Worm (Caenorhabditis elegans) whole organism, young adult: ENCODE measurements around the gene scl-21.

Source experiments
- B0261.1 ChIP-seq: sonication (generic microtip); optimal IDR thresholded peaks from 2 replicates; lab custom pipeline; 2016; ENCODE audit warnings: mild to moderate bottlenecking, missing genetic modification characterization, moderate library complexity, missing compliant biosample characterization
- B0336.3 ChIP-seq: fragments of 200-800 bp; sonication (Bioruptor generic); IDR thresholded peaks from 2 replicates; pipeline ENCODE4 v1.3.6; 2022; ENCODE audit warnings: missing genetic modification characterization, missing compliant biosample characterization
- F37B4.10 ChIP-seq: fragments of 200-800 bp; sonication (Bioruptor generic); IDR thresholded peaks from 2 replicates; pipeline ENCODE4 v1.3.6; 2022; ENCODE audit warnings: missing genetic modification characterization, missing compliant biosample characterization
- F39B2.1 ChIP-seq: fragments of 200-800 bp; sonication (Bioruptor generic); IDR thresholded peaks from 2 replicates; pipeline ENCODE4 v1.3.6; 2022; ENCODE audit warnings: missing genetic modification reagents, missing genetic modification characterization, missing compliant biosample characterization
- F57A8.1 ChIP-seq: fragments of 200-800 bp; sonication (Bioruptor generic); optimal IDR thresholded peaks from 2 replicates; lab custom pipeline; 2018; ENCODE audit warnings: mild to moderate bottlenecking, missing genetic modification characterization, moderate library complexity, missing compliant biosample characterization
- K12H6.12 ChIP-seq: fragments of 200-800 bp; sonication (Bioruptor generic); optimal IDR thresholded peaks from 2 replicates; lab custom pipeline; 2018; ENCODE audit warnings: mild to moderate bottlenecking, missing genetic modification characterization, missing compliant biosample characterization
- Y79H2A.3 ChIP-seq: fragments of 200-800 bp; sonication (Bioruptor generic); conservative IDR thresholded peaks from 2 replicates; pipeline ENCODE4 v1.3.6; 2022; ENCODE audit warnings: missing genetic modification reagents, missing genetic modification characterization, missing compliant biosample characterization
- atf-7 ChIP-seq: sonication (generic microtip); optimal IDR thresholded peaks from 2 replicates; lab custom pipeline; 2017; ENCODE audit warnings: mild to moderate bottlenecking, missing genetic modification characterization, missing compliant biosample characterization
- attf-5 ChIP-seq: fragments of 200-800 bp; sonication (Bioruptor generic); optimal IDR thresholded peaks from 2 replicates; lab custom pipeline; 2018; ENCODE audit warnings: mild to moderate bottlenecking, missing genetic modification characterization, missing compliant biosample characterization
- cebp-1 ChIP-seq, 2 experiments: fragments of 200-800 bp in 1 of 2; sonication (Bioruptor generic) in 1 of 2; sonication (generic microtip) in 1 of 2; IDR thresholded peaks in 1 of 2; optimal IDR thresholded peaks in 1 of 2; 2 replicates each; pipeline versions ENCODE4 v1.3.6 to Lab custom; 2017 to 2022; ENCODE audit warnings: missing compliant biosample characterization in 2 of 2, missing genetic modification characterization in 2 of 2, mild to moderate bottlenecking in 1 of 2, missing genetic modification reagents in 1 of 2, moderate library complexity in 1 of 2
- ceh-58 ChIP-seq: fragments of 200-800 bp; sonication (Bioruptor generic); IDR thresholded peaks from 2 replicates; pipeline ENCODE4 v1.3.6; 2022; ENCODE audit warnings: missing genetic modification characterization, missing compliant biosample characterization
- ceh-91 ChIP-seq: fragments of 200-800 bp; sonication (Bioruptor generic); IDR thresholded peaks from 2 replicates; pipeline ENCODE4 v1.3.6; 2022; ENCODE audit warnings: missing genetic modification reagents, missing genetic modification characterization, missing compliant biosample characterization
- dox-1 ChIP-seq: fragments of 200-800 bp; sonication (Bioruptor generic); IDR thresholded peaks from 2 replicates; pipeline ENCODE4 v1.3.6; 2022; ENCODE audit warnings: missing genetic modification reagents, missing genetic modification characterization, missing compliant biosample characterization
- ekl-4 ChIP-seq: fragments of 200-800 bp; sonication (Bioruptor generic); IDR thresholded peaks from 2 replicates; pipeline ENCODE4 v1.3.6; 2022; ENCODE audit warnings: missing genetic modification reagents, missing genetic modification characterization, missing compliant biosample characterization
- ets-4 ChIP-seq: fragments of 200-800 bp; sonication (Bioruptor generic); optimal IDR thresholded peaks from 2 replicates; lab custom pipeline; 2018; ENCODE audit warnings: mild to moderate bottlenecking, missing genetic modification characterization, missing compliant biosample characterization
- him-1 ChIP-seq: sonication (generic microtip); optimal IDR thresholded peaks from 2 replicates; lab custom pipeline; 2016; ENCODE audit warnings: missing genotype, missing genetic modification reagents, missing genetic modification characterization, missing compliant biosample characterization
- hlh-12 ChIP-seq: sonication (generic microtip); optimal IDR thresholded peaks from 2 replicates; lab custom pipeline; 2016; ENCODE audit warnings: missing genetic modification characterization, missing compliant biosample characterization
- hsf-1 ChIP-seq: fragments of 200-800 bp; sonication (Bioruptor generic); IDR thresholded peaks from 2 replicates; pipeline ENCODE4 v1.3.6; 2022; ENCODE audit warnings: missing genetic modification reagents, missing genetic modification characterization, missing compliant biosample characterization
- let-526 ChIP-seq: fragments of 200-800 bp; sonication (Bioruptor generic); IDR thresholded peaks from 2 replicates; pipeline ENCODE4 v1.3.6; 2022; ENCODE audit warnings: missing genetic modification reagents, missing genetic modification characterization, missing compliant biosample characterization
- lin-54 ChIP-seq: fragments of 200-800 bp; sonication (Bioruptor generic); optimal IDR thresholded peaks from 2 replicates; lab custom pipeline; 2018; ENCODE audit warnings: mild to moderate bottlenecking, missing genetic modification characterization, missing compliant biosample characterization
- mcd-1 ChIP-seq: fragments of 200-800 bp; sonication (Bioruptor generic); IDR thresholded peaks from 2 replicates; pipeline ENCODE4 v1.3.6; 2022; ENCODE audit warnings: missing genetic modification reagents, missing genetic modification characterization, missing compliant biosample characterization
- nhr-80 ChIP-seq: sonication (generic microtip); optimal IDR thresholded peaks from 2 replicates; lab custom pipeline; 2016; ENCODE audit warnings: missing genetic modification characterization, missing compliant biosample characterization
- snpc-1.3 ChIP-seq: sonication (generic microtip); optimal IDR thresholded peaks from 2 replicates; lab custom pipeline; 2017; ENCODE audit warnings: missing genetic modification characterization, mild to moderate bottlenecking, missing compliant biosample characterization, antibody characterized with exemption, moderate library complexity, missing genotype, missing genetic modification reagents; ENCODE audit not compliant: insufficient read depth
- snpc-3.4 ChIP-seq: sonication (generic microtip); optimal IDR thresholded peaks from 2 replicates; lab custom pipeline; 2017; ENCODE audit warnings: missing genetic modification characterization, mild to moderate bottlenecking, missing compliant biosample characterization, antibody characterized with exemption, moderate library complexity, missing genotype, missing genetic modification reagents
- unc-130 ChIP-seq: sonication (generic microtip); optimal IDR thresholded peaks from 2 replicates; lab custom pipeline; 2016; ENCODE audit warnings: missing genetic modification reagents, missing genetic modification characterization, missing compliant biosample characterization
- zfh-2 ChIP-seq: fragments of 200-800 bp; sonication (Bioruptor generic); conservative IDR thresholded peaks from 2 replicates; pipeline ENCODE4 v1.3.6; 2022; ENCODE audit warnings: missing genetic modification reagents, missing genetic modification characterization, missing compliant biosample characterization
- zim-3 ChIP-seq: sonication (generic microtip); optimal IDR thresholded peaks from 2 replicates; lab custom pipeline; 2017; ENCODE audit warnings: mild to moderate bottlenecking, missing genetic modification characterization, moderate library complexity, missing compliant biosample characterization
- ztf-18 ChIP-seq: sonication (generic microtip); optimal IDR thresholded peaks from 2 replicates; lab custom pipeline; 2016; ENCODE audit warnings: missing genotype, mild to moderate bottlenecking, missing genetic modification characterization, missing compliant biosample characterization

scl-21 gene

ce11 chrV:19519511-19519934, 24.0 kb upstream of the scl-21 start (continued):
- peak; percentile 8 for TF ChIP-seq F57A8.1
- TF ChIP-seq ekl-4 = peak; percentile 70
- peak; percentile 55; the same call in 1 of the 2 replicates for TF ChIP-seq B0336.3 (GFP tag; lab: Robert Waterston, UW)
- peak; percentile 45; the same call in 1 of the 2 replicates for TF ChIP-seq mcd-1

ce11 chrV:19518468-19519168, 23.1 kb upstream of the scl-21 start:
- TF ChIP-seq ceh-58 (GFP tag; lab: Robert Waterston, UW) = no peak
- TF ChIP-seq him-1 (tag; lab: Kevin White, UChicago) = no peak
- TF ChIP-seq ztf-18 = no peak
- no peak for TF ChIP-seq cebp-1 (GFP tag; IDR thresholded peaks at IDR 0.05; lab: Robert Waterston, UW)
- TF ChIP-seq cebp-1 (tag; optimal IDR thresholded peaks at IDR 0.05; lab: Kevin White, UChicago) = no peak
- peak; percentile 28 for TF ChIP-seq nhr-80 (tag; lab: Kevin White, UChicago)
- TF ChIP-seq snpc-3.4 (tag; lab: Kevin White, UChicago) = no peak
- TF ChIP-seq atf-7 (tag; lab: Kevin White, UChicago) = no peak
- TF ChIP-seq let-526 = no peak

ce11 chrV:19517611-19518360, 22.3 kb upstream of the scl-21 start:
- TF ChIP-seq zfh-2 (GFP tag; lab: Robert Waterston, UW) (peak; percentile 56; the same call in 1 of the 2 replicates), dox-1 (0 out of 2 replicates have a peak, but pooled peaks have one; percentile 19)

- TF ChIP-seq hsf-1 (no peak), B0261.1 (tag; lab: Kevin White, UChicago) (no peak), hlh-12 (no peak), ceh-91 (GFP tag; lab: Robert Waterston, UW) (no peak), snpc-1.3 (tag; lab: Kevin White, UChicago) (no peak), unc-130 (GFP tag; lab: Kevin White, UChicago) (no peak), attf-5 (GFP tag; lab: Kevin White, UChicago) (no peak), ets-4 (GFP tag; lab: Kevin White, UChicago) (no peak)
Measured at ce11 chrV:19513552-19513951, 18.1 kb upstream of the scl-21 start, which contains the start of gene phy-4. Gene phy-4 (minus strand): TSS chrV:19513652.

- TF ChIP-seq zim-3 (no peak), F39B2.1 (no peak), F37B4.10 (GFP tag; lab: Robert Waterston, UW) (no peak), K12H6.12 (tag; lab: Kevin White, UChicago) (no peak), lin-54 (GFP tag; lab: Kevin White, UChicago) (no peak), Y79H2A.3 (GFP tag; lab: Robert Waterston, UW) (no peak)
Measured at ce11 chrV:19512260-19512947, 16.9 kb upstream of the scl-21 start, which contains the start of gene Y43F8B.19. Gene Y43F8B.19 (minus strand): TSS chrV:19512310.
